Worm (Caenorhabditis elegans) whole organism, L3 larva: ENCODE results near the gene cdr-2.

ENCODE experiments used
- ceh-82 ChIP-seq: fragments of 150-350 bp; optimal IDR thresholded peaks from 2 replicates; lab custom pipeline; 2014; ENCODE audit warnings: missing biosample characterization, missing genetic modification characterization
- egl-27 ChIP-seq: sonication (generic microtip); optimal IDR thresholded peaks from 4 replicates; lab custom pipeline; 2017; ENCODE audit warnings: missing biosample characterization, missing genetic modification reagents, missing genetic modification characterization
- elt-3 ChIP-seq, 3 experiments: fragments of 150-350 bp in 1 of 3; sonication (generic microtip) in 2 of 3; optimal IDR thresholded peaks; 2 replicates in 2 of 3; 4 replicates in 1 of 3; lab custom pipeline; 2014 to 2017; ENCODE audit warnings: missing biosample characterization in 3 of 3, missing genetic modification characterization in 3 of 3
- fkh-10 ChIP-seq: sonication (generic microtip); optimal IDR thresholded peaks from 2 replicates; lab custom pipeline; 2017; ENCODE audit warnings: missing biosample characterization, missing genetic modification reagents, missing genetic modification characterization
- fos-1 ChIP-seq: fragments of 150-350 bp; optimal IDR thresholded peaks from 2 replicates; lab custom pipeline; 2014; ENCODE audit warnings: missing biosample characterization, missing genetic modification characterization
- lin-15B ChIP-seq: fragments of 150-350 bp; optimal IDR thresholded peaks from 2 replicates; lab custom pipeline; 2014; ENCODE audit warnings: missing biosample characterization, missing genetic modification characterization
- nhr-12 ChIP-seq: fragments of 150-350 bp; optimal IDR thresholded peaks from 2 replicates; lab custom pipeline; 2014; ENCODE audit warnings: missing biosample characterization, missing genetic modification characterization
- nhr-237 ChIP-seq: fragments of 150-350 bp; optimal IDR thresholded peaks from 2 replicates; lab custom pipeline; 2014; ENCODE audit warnings: missing biosample characterization, missing genetic modification characterization
- nhr-28 ChIP-seq: fragments of 150-350 bp; optimal IDR thresholded peaks from 2 replicates; lab custom pipeline; 2014; ENCODE audit warnings: missing biosample characterization, missing genetic modification characterization
- nhr-77 ChIP-seq: fragments of 150-350 bp; optimal IDR thresholded peaks from 2 replicates; lab custom pipeline; 2014; ENCODE audit warnings: missing biosample characterization, missing genetic modification characterization
- skn-1 ChIP-seq: fragments of 150-350 bp; optimal IDR thresholded peaks from 2 replicates; lab custom pipeline; 2014; ENCODE audit warnings: missing biosample characterization, missing genetic modification characterization
- unc-39 ChIP-seq: sonication (generic microtip); optimal IDR thresholded peaks from 4 replicates; lab custom pipeline; 2017; ENCODE audit warnings: missing biosample characterization, missing genetic modification characterization
- ztf-11 ChIP-seq: fragments of 150-350 bp; optimal IDR thresholded peaks from 2 replicates; lab custom pipeline; 2014; ENCODE audit warnings: missing biosample characterization, missing genetic modification characterization

ce11 chrV:12418292-12418691, 2.8 kb upstream of the cdr-2 start, which contains the start of gene C54D10.3:
- TF ChIP-seq fkh-10 (GFP tag; lab: Kevin White, UChicago) (no peak), elt-3 (tag; optimal IDR thresholded peaks at IDR 0.05; lab: Kevin White, UChicago) (no peak), egl-27 (tag; lab: Kevin White, UChicago) (no peak), nhr-12 (tag; lab: Kevin White, UChicago) (no peak), skn-1 (tag; lab: Kevin White, UChicago) (no peak), nhr-77 (tag; lab: Kevin White, UChicago) (no peak), unc-39 (tag; lab: Kevin White, UChicago) (no peak), nhr-28 (tag; lab: Kevin White, UChicago) (no peak), fos-1 (tag; lab: Kevin White, UChicago) (no peak), nhr-237 (tag; lab: Kevin White, UChicago) (no peak), ztf-11 (tag; lab: Kevin White, UChicago) (no peak), ceh-82 (tag; lab: Kevin White, UChicago) (no peak), lin-15B (no peak)
